Fruit fly (Drosophila melanogaster): ENCODE measurements around the gene CG43630.

The CG43630 gene

DNA sequence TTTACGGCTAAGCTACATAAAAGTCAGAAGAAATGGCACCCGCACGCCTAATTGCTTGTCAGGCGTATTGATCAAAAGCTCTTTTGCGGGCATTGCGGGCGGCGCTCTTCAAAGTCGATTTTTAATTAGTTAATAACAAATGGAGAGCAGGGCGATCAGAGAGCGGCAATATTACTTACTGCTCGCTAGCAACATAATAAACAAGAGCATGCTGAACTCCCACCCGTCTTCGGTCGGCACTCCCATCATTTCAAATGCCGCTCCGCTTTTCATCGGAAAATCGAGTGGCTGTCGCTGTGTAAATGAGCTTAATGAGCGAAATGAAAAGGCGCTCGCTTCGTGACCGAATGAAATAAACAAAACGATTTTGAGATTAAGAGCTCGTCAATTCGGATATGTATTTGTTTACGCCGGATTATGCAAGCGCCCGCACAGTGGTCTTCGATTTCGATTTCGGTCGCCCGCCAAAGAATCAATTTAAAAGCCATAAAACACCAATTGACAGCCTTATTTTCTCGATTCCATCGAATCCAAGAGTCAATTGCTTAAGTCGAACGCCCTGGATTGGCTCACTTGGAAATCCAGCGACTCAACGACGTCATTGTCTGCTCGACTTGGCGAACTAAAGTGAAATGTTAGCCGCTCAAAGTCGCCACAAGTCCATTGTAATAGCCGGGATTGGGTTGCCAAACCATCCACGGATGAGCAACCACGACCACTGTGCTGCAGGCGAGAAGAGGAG, 22.4 kb downstream of the CG43630 start:
- TF ChIP-seq EcR (GFP tag; optimal IDR thresholded peaks at IDR 0.05) (no peak), pan (optimal IDR thresholded peaks at IDR 0.05) (no peak), Dll (optimal IDR thresholded peaks at IDR 0.05) (no peak), CG8478 (optimal IDR thresholded peaks at IDR 0.05) (no peak), psq (optimal IDR thresholded peaks at IDR 0.05) (no peak), usp (GFP tag; optimal IDR thresholded peaks at IDR 0.05) (no peak)

DNA sequence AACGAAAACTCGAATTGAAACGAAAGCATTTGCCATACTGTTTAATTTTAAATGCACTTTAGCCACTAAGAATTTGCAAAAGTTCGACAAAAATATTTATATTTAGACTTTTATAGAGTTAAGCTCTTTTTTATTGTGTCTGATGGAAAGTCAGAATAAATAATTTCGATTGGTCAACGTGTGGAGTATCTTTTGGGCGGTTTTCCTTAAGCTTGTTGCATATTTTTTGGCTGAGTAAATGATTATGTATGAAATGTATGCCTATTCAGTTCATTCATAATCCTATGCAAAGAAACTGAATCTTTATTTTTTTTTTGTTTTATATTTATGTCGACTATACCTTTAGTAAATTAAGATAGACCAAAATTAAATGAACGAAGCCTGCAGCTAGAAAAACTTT, 23.3 kb downstream of the CG43630 start:
- no peak for TF ChIP-seq pan (optimal IDR thresholded peaks at IDR 0.05)
- TF ChIP-seq EcR (GFP tag; optimal IDR thresholded peaks at IDR 0.05), result no peak
- no peak for TF ChIP-seq psq (optimal IDR thresholded peaks at IDR 0.05)
- TF ChIP-seq Dll (optimal IDR thresholded peaks at IDR 0.05), result no peak
- TF ChIP-seq CG8478 (optimal IDR thresholded peaks at IDR 0.05), result no peak
- no peak for TF ChIP-seq usp (GFP tag; optimal IDR thresholded peaks at IDR 0.05)

dm6 chr3R:12650537-12650936, 25.5 kb downstream of the CG43630 start:
- no peak for TF ChIP-seq psq (optimal IDR thresholded peaks at IDR 0.05)

DNA sequence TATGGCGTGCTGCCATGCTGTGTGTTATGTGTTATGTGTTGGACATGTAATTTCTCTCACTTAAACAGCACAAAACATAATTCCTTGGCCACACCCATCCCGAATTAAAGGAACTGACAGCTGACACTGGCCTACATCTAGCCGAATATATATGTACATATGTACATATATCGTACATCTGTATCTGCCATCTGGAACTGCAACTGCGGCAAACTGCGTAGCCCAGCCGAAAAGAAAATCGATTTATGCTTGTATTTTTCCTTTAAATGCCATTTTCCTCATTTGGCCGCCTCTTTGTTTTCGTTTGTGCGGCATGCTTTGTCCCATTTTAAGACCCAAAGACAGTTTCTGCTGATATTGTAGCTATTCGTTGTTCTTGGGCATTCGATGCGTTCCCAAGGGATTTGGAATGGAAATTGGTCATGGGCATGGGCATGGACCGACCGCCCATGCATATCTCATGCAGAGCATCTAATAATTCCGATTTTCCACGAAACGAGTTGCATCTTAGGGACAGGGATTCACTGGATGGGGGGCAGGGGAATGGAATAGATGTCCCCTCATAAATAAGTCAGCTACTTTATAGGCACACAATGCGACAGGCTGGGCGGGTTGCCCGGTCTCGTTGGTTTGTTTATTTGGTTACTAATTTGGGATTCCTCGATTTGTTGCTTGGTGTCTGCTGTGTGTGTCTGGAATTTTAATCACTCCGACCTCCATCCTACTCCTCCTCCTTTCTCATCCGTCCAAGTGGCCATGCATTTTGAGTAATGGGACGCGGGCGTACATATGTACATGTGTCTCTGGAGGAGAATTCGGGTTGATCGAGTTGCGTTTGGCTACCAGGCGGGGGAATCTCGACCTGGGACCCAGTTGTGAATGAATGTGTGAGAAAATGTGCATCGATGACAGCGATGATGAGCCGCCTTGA, 26.7 kb downstream of the CG43630 start:
- TF ChIP-seq CG8478 (optimal IDR thresholded peaks at IDR 0.05), result no peak
- no peak for TF ChIP-seq EcR (GFP tag; optimal IDR thresholded peaks at IDR 0.05)
- no peak for TF ChIP-seq pan (optimal IDR thresholded peaks at IDR 0.05)
- no peak for TF ChIP-seq Dll (optimal IDR thresholded peaks at IDR 0.05)
- TF ChIP-seq usp (GFP tag; optimal IDR thresholded peaks at IDR 0.05), result no peak
- no peak for TF ChIP-seq psq (optimal IDR thresholded peaks at IDR 0.05)

dm6 chr3R:12647954-12648353, 28.1 kb downstream of the CG43630 start, which contains the start of gene Dtg:
Dtg (plus strand) TSS chr3R:12648058.
- TF ChIP-seq EcR (GFP tag; optimal IDR thresholded peaks at IDR 0.05) (peak in 1 of 2 experiments; percentile 30), CG8478 (optimal IDR thresholded peaks at IDR 0.05) (no peak)

DNA sequence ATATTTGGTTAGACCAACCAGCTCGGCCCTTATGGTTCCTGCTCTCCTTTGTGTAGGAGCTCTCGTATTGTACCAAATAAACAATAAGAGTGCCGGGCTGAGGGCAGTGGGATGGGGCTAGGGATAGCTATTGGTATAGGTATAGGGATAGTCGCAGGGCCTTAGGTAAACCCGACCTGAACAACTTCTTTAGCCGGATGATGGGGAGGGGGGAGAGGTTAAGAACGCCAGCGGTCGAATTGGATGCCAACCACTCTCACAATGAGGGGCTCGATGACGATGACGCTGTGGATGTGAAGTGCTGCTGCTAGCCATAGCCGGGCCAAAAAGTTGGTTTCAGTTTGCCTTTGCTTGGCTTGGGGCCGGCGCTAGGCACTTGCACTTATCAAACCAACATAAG, 28.7 kb downstream of the CG43630 start:
- TF ChIP-seq usp (GFP tag; optimal IDR thresholded peaks at IDR 0.05), result no peak
- TF ChIP-seq CG8478 (optimal IDR thresholded peaks at IDR 0.05), result no peak
- TF ChIP-seq pan (optimal IDR thresholded peaks at IDR 0.05), result no peak
- no peak for TF ChIP-seq psq (optimal IDR thresholded peaks at IDR 0.05)
- TF ChIP-seq EcR (GFP tag; optimal IDR thresholded peaks at IDR 0.05), result no peak
- no peak for TF ChIP-seq Dll (optimal IDR thresholded peaks at IDR 0.05)

DNA sequence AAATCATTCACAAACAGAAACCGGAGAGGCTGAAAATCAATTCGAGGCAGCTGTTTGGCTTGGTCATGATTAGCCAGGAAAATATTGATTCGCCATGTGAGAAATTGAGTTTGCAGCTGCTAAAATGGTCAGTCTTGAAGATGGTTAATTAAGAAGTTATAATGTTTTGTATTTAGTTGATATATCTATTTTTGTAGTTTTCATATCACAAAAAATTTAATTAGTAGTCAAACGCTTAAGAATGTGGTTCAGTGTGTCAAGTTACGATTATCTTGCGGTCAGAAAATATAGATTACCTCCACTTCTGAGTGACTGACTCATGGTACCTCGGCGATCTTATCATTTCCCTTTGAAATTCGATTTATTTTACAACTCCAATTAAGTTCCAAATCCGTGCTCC, 29.1 kb downstream of the CG43630 start:
- TF ChIP-seq EcR (GFP tag; optimal IDR thresholded peaks at IDR 0.05), result no peak
- no peak for TF ChIP-seq pan (optimal IDR thresholded peaks at IDR 0.05)

DNA sequence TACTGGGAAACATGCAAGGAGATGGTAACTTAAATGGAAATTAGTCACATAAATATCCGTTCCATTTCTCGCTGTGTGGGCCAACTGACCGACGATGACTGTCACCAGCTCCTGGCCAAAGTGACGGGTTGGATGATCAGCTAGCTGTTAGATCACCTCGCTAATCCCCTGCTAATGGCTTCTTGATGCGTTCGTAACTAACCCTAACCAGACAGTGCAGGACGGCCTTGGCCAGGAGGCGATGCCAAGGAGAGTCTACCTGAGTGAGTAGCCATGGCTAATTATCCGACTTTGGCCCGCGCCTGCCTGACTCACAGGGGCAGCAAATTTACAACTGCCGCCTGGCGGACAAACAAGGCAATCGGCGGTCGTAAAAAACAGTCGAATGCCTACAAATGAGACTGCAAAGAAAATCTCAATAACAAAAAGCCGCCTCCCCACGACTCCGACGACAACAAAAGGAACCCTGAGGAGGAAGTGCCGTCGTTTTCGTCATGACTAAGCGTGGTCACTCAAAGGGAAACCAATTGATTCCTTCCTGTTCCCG, 30.2 kb downstream of the CG43630 start:
- no peak for TF ChIP-seq EcR (GFP tag; optimal IDR thresholded peaks at IDR 0.05)
- no peak for TF ChIP-seq psq (optimal IDR thresholded peaks at IDR 0.05)
- no peak for TF ChIP-seq CG8478 (optimal IDR thresholded peaks at IDR 0.05)
- TF ChIP-seq Dll (optimal IDR thresholded peaks at IDR 0.05), result no peak
- TF ChIP-seq pan (optimal IDR thresholded peaks at IDR 0.05), result no peak
- TF ChIP-seq usp (GFP tag; optimal IDR thresholded peaks at IDR 0.05), result no peak

DNA sequence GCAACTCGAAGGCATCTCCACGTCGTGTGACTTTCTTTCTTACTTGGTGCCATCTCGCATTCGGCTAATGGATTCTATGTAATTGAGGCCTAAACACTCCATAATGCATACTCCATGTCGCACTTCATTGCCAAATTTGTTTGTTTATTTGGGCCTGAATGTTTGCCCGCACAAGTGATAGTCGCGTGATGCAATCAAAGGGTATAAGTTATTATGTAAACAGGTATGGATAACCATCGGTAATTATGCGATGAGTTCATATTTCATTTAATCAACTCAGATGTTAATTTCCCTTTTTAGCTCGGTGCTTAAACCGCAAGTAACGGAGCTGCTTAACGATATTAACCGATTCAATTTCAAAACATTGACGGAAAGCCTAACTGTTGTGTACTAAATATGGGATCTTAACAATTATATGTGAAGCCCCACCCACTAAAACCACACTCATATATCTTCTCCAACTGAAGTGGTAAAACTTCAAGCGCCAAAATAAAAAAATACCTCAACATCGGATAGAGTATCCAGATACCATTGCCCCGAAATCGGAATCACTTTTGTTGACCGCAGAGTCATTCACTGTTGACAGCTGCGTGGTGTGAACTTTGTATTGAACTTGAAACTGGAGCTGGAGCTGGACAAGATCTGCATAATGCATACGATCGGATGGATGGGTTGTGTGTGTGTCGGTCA, 31.3 kb downstream of the CG43630 start:
- TF ChIP-seq psq (optimal IDR thresholded peaks at IDR 0.05), result no peak
- no peak for TF ChIP-seq Dll (optimal IDR thresholded peaks at IDR 0.05)
- TF ChIP-seq EcR (GFP tag; optimal IDR thresholded peaks at IDR 0.05), result no peak
- no peak for TF ChIP-seq pan (optimal IDR thresholded peaks at IDR 0.05)
- TF ChIP-seq usp (GFP tag; optimal IDR thresholded peaks at IDR 0.05), result no peak
- no peak for TF ChIP-seq CG8478 (optimal IDR thresholded peaks at IDR 0.05)

dm6 chr3R:12642051-12642532, 34.0 kb downstream of the CG43630 start, which contains the start of gene CG6753:
CG6753 (minus strand) TSS chr3R:12642482.
- TF ChIP-seq EcR (GFP tag; optimal IDR thresholded peaks at IDR 0.05), result no peak
- TF ChIP-seq usp (GFP tag; optimal IDR thresholded peaks at IDR 0.05), result no peak
- TF ChIP-seq psq (optimal IDR thresholded peaks at IDR 0.05), result no peak
- no peak for TF ChIP-seq CG8478 (optimal IDR thresholded peaks at IDR 0.05)
- TF ChIP-seq Dll (optimal IDR thresholded peaks at IDR 0.05), result no peak
- no peak for TF ChIP-seq pan (optimal IDR thresholded peaks at IDR 0.05)

- TF ChIP-seq pan (optimal IDR thresholded peaks at IDR 0.05) (no peak), Dll (optimal IDR thresholded peaks at IDR 0.05) (no peak), psq (optimal IDR thresholded peaks at IDR 0.05) (no peak), usp (GFP tag; optimal IDR thresholded peaks at IDR 0.05) (no peak), CG8478 (optimal IDR thresholded peaks at IDR 0.05) (no peak), EcR (GFP tag; optimal IDR thresholded peaks at IDR 0.05) (no peak)
Measured at dm6 chr3R:12641620-12642019, 34.4 kb downstream of the CG43630 start.

Measured in whole organism.